Worm (Caenorhabditis elegans) whole organism, L4 larva: ENCODE results near the gene Y15E3A.4.

Experiments
- F37D6.2 ChIP-seq: sonication (generic microtip); optimal IDR thresholded peaks from 2 replicates; lab custom pipeline; 2016; ENCODE audit warnings: mild to moderate bottlenecking, missing genetic modification characterization, missing compliant biosample characterization
- T26A8.4 ChIP-seq: fragments of 200-800 bp; sonication (Bioruptor generic); IDR thresholded peaks from 2 replicates; pipeline ENCODE4 v1.3.6; 2022; ENCODE audit warnings: missing genetic modification characterization, missing compliant biosample characterization
- Y105C5A.15 ChIP-seq: fragments of 200-800 bp; sonication (Bioruptor generic); IDR thresholded peaks from 2 replicates; pipeline ENCODE4 v1.3.6; 2022; ENCODE audit warnings: missing genetic modification characterization, missing compliant biosample characterization
- Y5F2A.4 ChIP-seq: fragments of 200-800 bp; sonication (Bioruptor generic); optimal IDR thresholded peaks from 2 replicates; lab custom pipeline; 2018; ENCODE audit warnings: mild to moderate bottlenecking, missing genetic modification characterization, missing compliant biosample characterization
- ceh-44 ChIP-seq: fragments of 200-800 bp; sonication (Bioruptor generic); IDR thresholded peaks from 2 replicates; pipeline ENCODE4 v1.3.6; 2022; ENCODE audit warnings: missing genetic modification reagents, missing genetic modification characterization, missing compliant biosample characterization
- ceh-62 ChIP-seq: sonication (generic microtip); optimal IDR thresholded peaks from 2 replicates; lab custom pipeline; 2017; ENCODE audit warnings: missing biosample characterization, missing genetic modification characterization
- ceh-82 ChIP-seq: sonication (generic microtip); optimal IDR thresholded peaks from 2 replicates; lab custom pipeline; 2017; ENCODE audit warnings: missing biosample characterization, missing genetic modification characterization
- ctbp-1 ChIP-seq: fragments of 200-800 bp; sonication (Bioruptor generic); IDR thresholded peaks from 2 replicates; pipeline ENCODE4 v1.3.6; 2022; ENCODE audit warnings: missing genetic modification reagents, missing genetic modification characterization, missing compliant biosample characterization
- daf-16 ChIP-seq, 3 experiments: sonication (generic microtip); optimal IDR thresholded peaks; 2 replicates each; lab custom pipeline; 2016 to 2017; ENCODE audit warnings: missing genetic modification characterization in 3 of 3, missing genetic modification reagents in 3 of 3, mild to moderate bottlenecking in 2 of 3, missing compliant biosample characterization in 2 of 3, missing biosample characterization in 1 of 3, moderate library complexity in 1 of 3
- dmd-6 ChIP-seq: fragments of 200-800 bp; sonication (Bioruptor generic); IDR thresholded peaks from 2 replicates; pipeline ENCODE4 v1.3.6; 2022; ENCODE audit warnings: missing genetic modification reagents, missing genetic modification characterization, missing compliant biosample characterization
- duxl-1 ChIP-seq: sonication (generic microtip); optimal IDR thresholded peaks from 2 replicates; lab custom pipeline; 2016; ENCODE audit warnings: mild to moderate bottlenecking, missing genetic modification characterization, moderate library complexity, missing compliant biosample characterization; ENCODE audit not compliant: poor library complexity
- dve-1 ChIP-seq: sonication (generic microtip); optimal IDR thresholded peaks from 2 replicates; lab custom pipeline; 2017; ENCODE audit warnings: antibody characterized with exemption, mild to moderate bottlenecking, missing genetic modification characterization, missing compliant biosample characterization; ENCODE audit not compliant: insufficient read depth
- egl-43 ChIP-seq: fragments of 200-800 bp; sonication (Bioruptor generic); IDR thresholded peaks from 2 replicates; pipeline ENCODE4 v1.3.6; 2022; ENCODE audit warnings: missing genetic modification reagents, missing genetic modification characterization, missing compliant biosample characterization
- fkh-10 ChIP-seq: fragments of 150-350 bp; optimal IDR thresholded peaks from 2 replicates; lab custom pipeline; 2014; ENCODE audit warnings: missing biosample characterization, missing genetic modification reagents, missing genetic modification characterization
- hmg-1.1 ChIP-seq: fragments of 200-800 bp; sonication (Bioruptor generic); IDR thresholded peaks from 2 replicates; pipeline ENCODE4 v1.3.6; 2022; ENCODE audit warnings: missing genetic modification reagents, missing genetic modification characterization, missing compliant biosample characterization
- lin-1 ChIP-seq: fragments of 200-800 bp; sonication (Bioruptor generic); IDR thresholded peaks from 2 replicates; pipeline ENCODE4 v1.3.6; 2022; ENCODE audit warnings: missing genetic modification reagents, missing genetic modification characterization, missing compliant biosample characterization
- lin-15B ChIP-seq: fragments of 150-350 bp; sonication (generic microtip); optimal IDR thresholded peaks from 3 replicates; lab custom pipeline; 2014; ENCODE audit warnings: missing biosample characterization, missing genetic modification characterization
- lin-38 ChIP-seq: fragments of 200-800 bp; sonication (Bioruptor generic); IDR thresholded peaks from 2 replicates; pipeline ENCODE4 v1.3.6; 2022; ENCODE audit warnings: missing genetic modification reagents, missing genetic modification characterization, missing compliant biosample characterization
- lsy-2 ChIP-seq, 2 experiments: fragments of 150-350 bp in 1 of 2; sonication (generic microtip) in 1 of 2; optimal IDR thresholded peaks; 2 replicates each; lab custom pipeline; 2014 to 2017; ENCODE audit warnings: missing biosample characterization in 2 of 2, missing genetic modification characterization in 2 of 2
- madf-5 ChIP-seq, 2 experiments: fragments of 200-800 bp; sonication (Bioruptor generic); IDR thresholded peaks; 2 replicates each; pipeline ENCODE4 v1.3.6; 2022; ENCODE audit warnings: missing compliant biosample characterization in 2 of 2, missing genetic modification characterization in 2 of 2
- mdl-1 ChIP-seq, 2 experiments: fragments of 150-350 bp in 1 of 2; sonication (generic microtip) in 1 of 2; optimal IDR thresholded peaks; 2 replicates each; lab custom pipeline; 2014 to 2017; ENCODE audit warnings: missing biosample characterization in 2 of 2, missing genetic modification characterization in 2 of 2
- mes-2 ChIP-seq: sonication (generic microtip); optimal IDR thresholded peaks from 2 replicates; lab custom pipeline; 2016; ENCODE audit warnings: missing genotype, mild to moderate bottlenecking, missing genetic modification characterization, missing compliant biosample characterization; ENCODE audit not compliant: poor library complexity, severe bottlenecking
- mxl-2 ChIP-seq: fragments of 200-800 bp; sonication (Bioruptor generic); conservative IDR thresholded peaks from 2 replicates; pipeline ENCODE4 v1.3.6; 2022; ENCODE audit warnings: missing genetic modification reagents, missing genetic modification characterization, missing compliant biosample characterization
- nhr-102 ChIP-seq: sonication (generic microtip); optimal IDR thresholded peaks from 2 replicates; lab custom pipeline; 2016; ENCODE audit warnings: mild to moderate bottlenecking, missing genetic modification characterization, moderate library complexity, missing compliant biosample characterization
- nhr-25 ChIP-seq: sonication (generic microtip); optimal IDR thresholded peaks from 2 replicates; lab custom pipeline; 2017; ENCODE audit warnings: missing genetic modification characterization, mild to moderate bottlenecking, missing compliant biosample characterization, antibody characterized with exemption, moderate library complexity, borderline replicate concordance; ENCODE audit not compliant: insufficient read depth
- nhr-28 ChIP-seq: fragments of 150-350 bp; optimal IDR thresholded peaks from 2 replicates; lab custom pipeline; 2014; ENCODE audit warnings: missing biosample characterization, missing genetic modification characterization
- nhr-48 ChIP-seq: sonication (generic microtip); optimal IDR thresholded peaks from 2 replicates; lab custom pipeline; 2016; ENCODE audit warnings: mild to moderate bottlenecking, missing genetic modification characterization, missing compliant biosample characterization
- nhr-77 ChIP-seq: fragments of 150-350 bp; optimal IDR thresholded peaks from 2 replicates; lab custom pipeline; 2014; ENCODE audit warnings: missing biosample characterization, missing genetic modification characterization
- pqm-1 ChIP-seq: sonication (generic microtip); optimal IDR thresholded peaks from 2 replicates; lab custom pipeline; 2017; ENCODE audit warnings: missing biosample characterization, missing genetic modification characterization
- rbr-2 ChIP-seq: sonication (generic microtip); optimal IDR thresholded peaks from 2 replicates; lab custom pipeline; 2016; ENCODE audit warnings: missing genotype, missing genetic modification characterization, missing compliant biosample characterization
- saeg-2 ChIP-seq: fragments of 200-800 bp; sonication (Bioruptor generic); IDR thresholded peaks from 2 replicates; pipeline ENCODE4 v1.3.6; 2022; ENCODE audit warnings: missing genetic modification reagents, missing genetic modification characterization, missing compliant biosample characterization
- set-16 ChIP-seq: fragments of 200-800 bp; sonication (Bioruptor generic); IDR thresholded peaks from 2 replicates; pipeline ENCODE4 v1.3.6; 2022; ENCODE audit warnings: missing genetic modification reagents, missing genetic modification characterization, missing compliant biosample characterization
- spr-3 ChIP-seq: fragments of 200-800 bp; sonication (Bioruptor generic); optimal IDR thresholded peaks from 2 replicates; lab custom pipeline; 2018; ENCODE audit warnings: mild to moderate bottlenecking, missing genetic modification characterization, missing compliant biosample characterization
- tag-97 ChIP-seq: fragments of 200-800 bp; sonication (Bioruptor generic); IDR thresholded peaks from 2 replicates; pipeline ENCODE4 v1.3.6; 2022; ENCODE audit warnings: missing genetic modification characterization, missing compliant biosample characterization
- tra-1 ChIP-seq: fragments of 200-800 bp; sonication (Bioruptor generic); IDR thresholded peaks from 2 replicates; pipeline ENCODE4 v1.3.6; 2022; ENCODE audit warnings: missing genetic modification reagents, missing genetic modification characterization, missing compliant biosample characterization
- unc-130 ChIP-seq: sonication (generic microtip); optimal IDR thresholded peaks from 2 replicates; lab custom pipeline; 2016; ENCODE audit warnings: missing genetic modification reagents, missing genetic modification characterization, missing compliant biosample characterization
- unc-62 ChIP-seq, 3 experiments: fragments of 150-350 bp in 1 of 3; sonication (generic microtip); optimal IDR thresholded peaks in 2 of 3; peaks in 1 of 3; 1 replicate in 1 of 3; 2 replicates in 2 of 3; lab custom pipeline; 2014 to 2017; ENCODE audit warnings: missing biosample characterization in 3 of 3, missing genetic modification characterization in 3 of 3, missing genetic modification reagents in 3 of 3, missing genotype in 1 of 3
- zfp-2 ChIP-seq: sonication (generic microtip); optimal IDR thresholded peaks from 2 replicates; lab custom pipeline; 2016; ENCODE audit warnings: mild to moderate bottlenecking, missing genetic modification characterization, missing compliant biosample characterization
- zip-11 ChIP-seq: fragments of 200-800 bp; sonication (Bioruptor generic); IDR thresholded peaks from 2 replicates; pipeline ENCODE4 v1.3.6; 2022; ENCODE audit warnings: missing genetic modification characterization, missing compliant biosample characterization
- zip-2 ChIP-seq: fragments of 150-350 bp; optimal IDR thresholded peaks from 2 replicates; lab custom pipeline; 2014; ENCODE audit warnings: missing biosample characterization, missing genetic modification characterization
- ztf-11 ChIP-seq: fragments of 150-350 bp; optimal IDR thresholded peaks from 2 replicates; lab custom pipeline; 2014; ENCODE audit warnings: missing biosample characterization, missing genetic modification characterization

Gene Y15E3A.4

DNA sequence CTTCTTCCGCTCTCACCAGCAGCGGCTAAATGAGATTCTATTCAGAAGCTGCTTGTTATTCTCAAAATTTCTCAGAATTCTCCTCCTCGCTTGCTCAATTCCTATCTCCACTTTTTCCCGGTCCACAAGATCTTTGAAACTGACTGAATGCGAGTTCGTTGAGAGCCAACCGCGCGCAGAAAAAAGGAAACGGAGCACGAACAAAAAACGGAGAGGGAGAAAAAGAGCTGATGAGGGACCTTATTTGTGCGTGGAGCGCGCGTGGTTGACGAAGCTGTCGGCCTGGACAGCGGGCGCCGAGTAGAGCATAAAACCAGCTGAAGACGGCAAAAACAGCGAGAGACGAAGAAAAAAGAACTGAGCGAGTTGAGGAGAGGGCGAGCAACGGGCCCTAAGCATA lies 11.3 kb downstream of the Y15E3A.4 start (continued):
- TF ChIP-seq dve-1 = no peak
- TF ChIP-seq ceh-62 (tag; lab: Kevin White, UChicago) = no peak
- TF ChIP-seq mes-2 (tag; lab: Kevin White, UChicago) = no peak
- TF ChIP-seq daf-16 (GFP tag; optimal IDR thresholded peaks at IDR 0.05; lab: Kevin White, UChicago) = no peak
- TF ChIP-seq daf-16 (tag; optimal IDR thresholded peaks at IDR 0.05; lab: Kevin White, UChicago) = no peak
- TF ChIP-seq Y5F2A.4 (GFP tag; lab: Kevin White, UChicago) = no peak
- no peak for TF ChIP-seq lin-15B (tag; lab: Kevin White, UChicago)
- no peak for TF ChIP-seq zip-2 (tag; lab: Kevin White, UChicago)
- no peak for TF ChIP-seq zfp-2 (tag; lab: Kevin White, UChicago)
- no peak for TF ChIP-seq nhr-28 (tag; lab: Kevin White, UChicago)
- TF ChIP-seq ctbp-1 (GFP tag; lab: Robert Waterston, UW) = peak; percentile 69; the same call in 1 of the 2 replicates
- TF ChIP-seq nhr-102 (tag; lab: Kevin White, UChicago) = no peak
- TF ChIP-seq tag-97 (GFP tag; lab: Robert Waterston, UW) = no peak
- peak in 1 of 2 experiments; percentile 42 for TF ChIP-seq lsy-2 (tag; optimal IDR thresholded peaks at IDR 0.05; lab: Kevin White, UChicago)
- peak; percentile 40 for TF ChIP-seq dmd-6 (GFP tag; lab: Robert Waterston, UW)
- TF ChIP-seq mdl-1 (tag; optimal IDR thresholded peaks at IDR 0.05; lab: Kevin White, UChicago) = peak in 1 of 2 experiments; percentile 70
- no peak for TF ChIP-seq pqm-1 (tag; lab: Kevin White, UChicago)
- TF ChIP-seq nhr-77 (tag; lab: Kevin White, UChicago) = no peak
- no peak for TF ChIP-seq nhr-48 (tag; lab: Kevin White, UChicago)
- TF ChIP-seq egl-43 (GFP tag; lab: Robert Waterston, UW) = 0 out of 2 replicates have a peak, but pooled peaks have one; percentile 57
- no peak for TF ChIP-seq ztf-11 (tag; lab: Kevin White, UChicago)
- TF ChIP-seq zip-11 (GFP tag; lab: Robert Waterston, UW) = no peak
- TF ChIP-seq hmg-1.1 = peak; percentile 80
- TF ChIP-seq fkh-10 (GFP tag; lab: Kevin White, UChicago) = peak; percentile 92
- no peak for TF ChIP-seq mxl-2 (GFP tag; lab: Robert Waterston, UW)
- no peak for TF ChIP-seq madf-5 (GFP tag; IDR thresholded peaks at IDR 0.05; lab: Robert Waterston, UW)
- peak; percentile 65 for TF ChIP-seq F37D6.2 (tag; lab: Kevin White, UChicago)
- peak; percentile 68 for TF ChIP-seq rbr-2 (tag; lab: Kevin White, UChicago)
- no peak for TF ChIP-seq nhr-25 (tag; lab: Kevin White, UChicago)
- no peak for TF ChIP-seq spr-3 (GFP tag; lab: Kevin White, UChicago)
- TF ChIP-seq set-16 (GFP tag; lab: Robert Waterston, UW) = peak; percentile 82
- TF ChIP-seq unc-62 (GFP tag; optimal IDR thresholded peaks at IDR 0.05 in 1 of 2; lab: Kevin White, UChicago) = peak in 1 of 2 experiments; percentile 55
- no peak for TF ChIP-seq unc-62 (tag; optimal IDR thresholded peaks at IDR 0.05; lab: Kevin White, UChicago)
- 0 out of 2 replicates have a peak, but pooled peaks have one; percentile 11 for TF ChIP-seq saeg-2
- no peak for TF ChIP-seq Y105C5A.15
- 0 out of 2 replicates have a peak, but pooled peaks have one; percentile 12 for TF ChIP-seq T26A8.4
- TF ChIP-seq unc-130 (GFP tag; lab: Kevin White, UChicago) = no peak
- TF ChIP-seq duxl-1 (tag; lab: Kevin White, UChicago) = no peak
- no peak for TF ChIP-seq lin-38
- no peak for TF ChIP-seq lin-1 (GFP tag; lab: Robert Waterston, UW)
- TF ChIP-seq ceh-82 (tag; lab: Kevin White, UChicago) = no peak
- TF ChIP-seq ceh-44 (GFP tag; lab: Robert Waterston, UW) = no peak
- no peak for TF ChIP-seq tra-1 (GFP tag; lab: Robert Waterston, UW)
